Fruit fly (Drosophila melanogaster) whole organism, pupa: ENCODE measurements around the gene AnxB10.
"Not testable (repeated sequence)": the region's sequence is repeated elsewhere in the genome, so short reads cannot be mapped to it uniquely, and the experiment has no call there.

Experiments
- CG10348 ChIP-seq: fragments of 200-800 bp; sonication (Bioruptor generic); IDR thresholded peaks from 2 replicates; pipeline ENCODE4 v1.3.6; 2022; ENCODE audit warnings: missing biosample characterization, missing genetic modification characterization
- CG12605 ChIP-seq: fragments of 200-800 bp; sonication (Bioruptor generic); IDR thresholded peaks from 2 replicates; pipeline ENCODE4 v1.3.6; 2022; ENCODE audit warnings: missing biosample characterization, missing genetic modification characterization
- CG13204 ChIP-seq: fragments of 200-800 bp; sonication (Bioruptor generic); optimal IDR thresholded peaks from 2 replicates; lab custom pipeline; 2018; ENCODE audit warnings: missing biosample characterization, mild to moderate bottlenecking, missing genetic modification characterization, moderate library complexity
- CG14655 ChIP-seq: fragments of 200-800 bp; sonication (Bioruptor generic); optimal IDR thresholded peaks from 3 replicates; lab custom pipeline; 2017; ENCODE audit warnings: mild to moderate bottlenecking, missing biosample characterization, missing genetic modification reagents, missing genetic modification characterization
- CG15710 ChIP-seq: fragments of 200-800 bp; sonication (Bioruptor generic); optimal IDR thresholded peaks from 2 replicates; lab custom pipeline; 2018; ENCODE audit warnings: missing biosample characterization, mild to moderate bottlenecking, missing genetic modification characterization, moderate library complexity
- CG17806 ChIP-seq: fragments of 200-800 bp; sonication (Bioruptor generic); optimal IDR thresholded peaks from 2 replicates; lab custom pipeline; 2018; ENCODE audit warnings: missing biosample characterization, mild to moderate bottlenecking, missing genetic modification characterization, moderate library complexity
- CG32121 ChIP-seq: fragments of 200-800 bp; sonication (Bioruptor generic); IDR thresholded peaks from 2 replicates; pipeline ENCODE4 v1.3.6; 2022; ENCODE audit warnings: missing biosample characterization, missing genetic modification characterization
- CG34367 ChIP-seq: fragments of 200-800 bp; sonication (Bioruptor generic); optimal IDR thresholded peaks from 2 replicates; lab custom pipeline; 2018; ENCODE audit warnings: missing biosample characterization, mild to moderate bottlenecking, missing genetic modification characterization
- CG4496 ChIP-seq: fragments of 200-800 bp; sonication (Bioruptor generic); IDR thresholded peaks from 3 replicates; pipeline ENCODE4 v1.3.6; 2022; ENCODE audit warnings: missing biosample characterization, missing genetic modification characterization
- CG8159 ChIP-seq: fragments of 200-800 bp; sonication (Bioruptor generic); optimal IDR thresholded peaks from 3 replicates; lab custom pipeline; 2018; ENCODE audit warnings: missing biosample characterization, mild to moderate bottlenecking, missing genetic modification characterization, moderate library complexity
- CG8301 ChIP-seq: fragments of 200-800 bp; sonication (Bioruptor generic); optimal IDR thresholded peaks from 2 replicates; lab custom pipeline; 2018; ENCODE audit warnings: missing biosample characterization, mild to moderate bottlenecking, missing genetic modification characterization
- CG9948 ChIP-seq: fragments of 200-800 bp; sonication (Bioruptor generic); optimal IDR thresholded peaks from 2 replicates; lab custom pipeline; 2018; ENCODE audit warnings: missing biosample characterization, mild to moderate bottlenecking, missing genetic modification characterization, moderate library complexity
- D1 ChIP-seq: fragments of 200-800 bp; sonication (Bioruptor generic); optimal IDR thresholded peaks from 2 replicates; lab custom pipeline; 2018; ENCODE audit warnings: missing biosample characterization, mild to moderate bottlenecking, missing genetic modification characterization, moderate library complexity
- EcR ChIP-seq: fragments of 200-800 bp; sonication (Bioruptor generic); optimal IDR thresholded peaks from 3 replicates; lab custom pipeline; 2019; ENCODE audit warnings: missing biosample characterization, missing genetic modification characterization, mild to moderate bottlenecking, moderate library complexity, missing genetic modification reagents
- Ets98B ChIP-seq: fragments of 200-800 bp; sonication (Bioruptor generic); IDR thresholded peaks from 2 replicates; pipeline ENCODE4 v1.3.6; 2022; ENCODE audit warnings: missing biosample characterization, missing genetic modification characterization
- Pif1A ChIP-seq: fragments of 200-800 bp; sonication (Bioruptor generic); optimal IDR thresholded peaks from 3 replicates; lab custom pipeline; 2016; ENCODE audit warnings: missing biosample characterization, missing genetic modification characterization
- Pif1B ChIP-seq: fragments of 200-800 bp; sonication (Bioruptor generic); optimal IDR thresholded peaks from 3 replicates; lab custom pipeline; 2016; ENCODE audit warnings: missing biosample characterization, missing genetic modification characterization
- Snoo ChIP-seq: fragments of 200-800 bp; sonication (Bioruptor generic); optimal IDR thresholded peaks from 3 replicates; lab custom pipeline; 2017; ENCODE audit warnings: missing biosample characterization, mild to moderate bottlenecking, missing genetic modification characterization, inconsistent platforms
- fd96Ca ChIP-seq: fragments of 200-800 bp; sonication (Bioruptor generic); IDR thresholded peaks from 3 replicates; pipeline ENCODE4 v1.3.6; 2022; ENCODE audit warnings: missing biosample characterization, missing genetic modification characterization
- gl ChIP-seq: fragments of 200-800 bp; sonication (Bioruptor generic); optimal IDR thresholded peaks from 2 replicates; lab custom pipeline; 2018; ENCODE audit warnings: missing biosample characterization, mild to moderate bottlenecking, missing genetic modification characterization
- rn ChIP-seq: fragments of 200-800 bp; sonication (Bioruptor generic); IDR thresholded peaks from 2 replicates; pipeline ENCODE4 v1.3.6; 2022; ENCODE audit warnings: missing biosample characterization, missing genetic modification characterization

Gene AnxB10

dm6 chrX:20173464-20173995, at the start of gene AnxB10:
Gene AnxB10, minus strand, starts transcription at chrX:20173514.
- TF ChIP-seq CG12605 (GFP tag; lab: Robert Waterston, UW) = peak; percentile 81
- peak; percentile 84 for TF ChIP-seq CG34367 (tag; lab: Kevin White, UChicago)
- peak; percentile 92 for TF ChIP-seq Pif1B (GFP tag; lab: Kevin White, UChicago)
- peak; percentile 82; the same call in 1 of the 2 replicates for TF ChIP-seq Ets98B (GFP tag; lab: Robert Waterston, UW)
- peak; percentile 72 for TF ChIP-seq gl (tag; lab: Kevin White, UChicago)
- TF ChIP-seq CG13204 (GFP tag; lab: Kevin White, UChicago) = peak; percentile 79
- peak; percentile 94 for TF ChIP-seq CG8159 (tag; lab: Kevin White, UChicago)
- peak; percentile 91 for TF ChIP-seq CG4496
- peak; percentile 93 for TF ChIP-seq CG15710 (tag; lab: Kevin White, UChicago)
- TF ChIP-seq EcR (GFP tag; lab: Kevin White, UChicago) = peak; percentile 17
- peak; percentile 91 for TF ChIP-seq CG9948 (tag; lab: Kevin White, UChicago)
- peak; percentile 92 for TF ChIP-seq Snoo (tag; lab: Kevin White, UChicago)
- TF ChIP-seq CG8301 (tag; lab: Kevin White, UChicago) = peak; percentile 91
- TF ChIP-seq CG10348 = peak; percentile 75
- TF ChIP-seq CG17806 (tag; lab: Kevin White, UChicago) = peak; percentile 90
- peak; percentile 93 for TF ChIP-seq CG32121 (GFP tag; lab: Robert Waterston, UW)
- peak; percentile 92 for TF ChIP-seq fd96Ca (GFP tag; lab: Robert Waterston, UW)
- TF ChIP-seq Pif1A (GFP tag; lab: Kevin White, UChicago) = peak; percentile 95
- TF ChIP-seq rn (GFP tag; lab: Robert Waterston, UW) = peak; percentile 83
- peak; percentile 87 for TF ChIP-seq D1 (tag; lab: Kevin White, UChicago)
- TF ChIP-seq CG14655 = peak; percentile 95

dm6 chrX:20217159-20217558, 43.8 kb upstream of the AnxB10 start, which contains the start of gene SdicC:
Gene SdicC, minus strand, starts transcription at chrX:20217259.
- not testable (repeated sequence) for TF ChIP-seq CG8159, CG8301, Snoo (tag; lab: Kevin White, UChicago)
- TF ChIP-seq, all 21 proteins: peak for 0; not testable (repeated sequence) for 21

dm6 chrX:20209503-20209902, 36.2 kb upstream of the AnxB10 start, which contains the start of gene SdicB:
Gene SdicB, minus strand, starts transcription at chrX:20209603.
- TF ChIP-seq CG8159 (tag; lab: Kevin White, UChicago); CG14655; CG9948 (tag; lab: Kevin White, UChicago): not testable (repeated sequence)

- not testable (repeated sequence) for TF ChIP-seq CG4496; CG9948 (tag; lab: Kevin White, UChicago); CG12605 (GFP tag; lab: Robert Waterston, UW)
Observed at dm6 chrX:20201833-20202232, 28.5 kb upstream of the AnxB10 start, which contains the start of gene SdicA. Gene SdicA, minus strand, starts transcription at chrX:20201933.

- TF ChIP-seq CG9948, CG17806, CG34367 (tag; lab: Kevin White, UChicago): not testable (repeated sequence)
Observed at dm6 chrX:20194127-20194526, 20.8 kb upstream of the AnxB10 start, which contains the start of gene Sdic3. Gene Sdic3, minus strand, starts transcription at chrX:20194227.

dm6 chrX:20186387-20186786, 13.1 kb upstream of the AnxB10 start, which contains the start of gene Sdic2:
Gene Sdic2, minus strand, starts transcription at chrX:20186487.
- TF ChIP-seq Ets98B (GFP tag; lab: Robert Waterston, UW); Pif1B (GFP tag; lab: Kevin White, UChicago); CG32121 (GFP tag; lab: Robert Waterston, UW): not testable (repeated sequence)

- not testable (repeated sequence) for TF ChIP-seq CG8159 (tag; lab: Kevin White, UChicago); CG4496; EcR (GFP tag; lab: Kevin White, UChicago)
Observed at dm6 chrX:20178538-20178937, 5.2 kb upstream of the AnxB10 start, which contains the start of gene Sdic1. Gene Sdic1, minus strand, starts transcription at chrX:20178638.
